Worm (Caenorhabditis elegans) whole organism, L4 larva: ENCODE results near the gene ocr-2.

ENCODE experiments used
- D1046.2 ChIP-seq: fragments of 200-800 bp; sonication (Bioruptor generic); IDR thresholded peaks from 2 replicates; pipeline ENCODE4 v1.3.6; 2022; ENCODE audit warnings: missing genetic modification characterization, missing compliant biosample characterization
- F10B5.3 ChIP-seq: sonication (generic microtip); optimal IDR thresholded peaks from 2 replicates; lab custom pipeline; 2016; ENCODE audit warnings: mild to moderate bottlenecking, missing genetic modification characterization, missing compliant biosample characterization
- F26F4.8 ChIP-seq: fragments of 200-800 bp; sonication (Bioruptor generic); conservative IDR thresholded peaks from 2 replicates; pipeline ENCODE4 v1.3.6; 2022; ENCODE audit warnings: missing genetic modification characterization, missing compliant biosample characterization
- F37D6.2 ChIP-seq: sonication (generic microtip); optimal IDR thresholded peaks from 2 replicates; lab custom pipeline; 2016; ENCODE audit warnings: mild to moderate bottlenecking, missing genetic modification characterization, missing compliant biosample characterization
- R02D3.7 ChIP-seq: fragments of 150-350 bp; sonication (generic microtip); optimal IDR thresholded peaks from 3 replicates; lab custom pipeline; 2014; ENCODE audit warnings: missing biosample characterization, missing genetic modification characterization
- T20F7.1 ChIP-seq: fragments of 200-800 bp; sonication (Bioruptor generic); optimal IDR thresholded peaks from 2 replicates; lab custom pipeline; 2018; ENCODE audit warnings: mild to moderate bottlenecking, missing genetic modification characterization, missing compliant biosample characterization
- Y48G9A.11 ChIP-seq: fragments of 200-800 bp; sonication (Bioruptor generic); IDR thresholded peaks from 2 replicates; pipeline ENCODE4 v1.3.6; 2022; ENCODE audit warnings: missing genetic modification reagents, missing genetic modification characterization, missing compliant biosample characterization
- ZK337.2 ChIP-seq: fragments of 200-800 bp; sonication (Bioruptor generic); IDR thresholded peaks from 2 replicates; pipeline ENCODE4 v1.3.6; 2022; ENCODE audit warnings: missing genetic modification reagents, missing genetic modification characterization, missing compliant biosample characterization
- aha-1 ChIP-seq: fragments of 150-350 bp; peaks from one replicate; lab custom pipeline; 2014; ENCODE audit warnings: missing biosample characterization, missing genetic modification characterization
- arid-1 ChIP-seq: fragments of 200-800 bp; sonication (Bioruptor generic); conservative IDR thresholded peaks from 2 replicates; pipeline ENCODE4 v1.3.6; 2022; ENCODE audit warnings: missing genetic modification reagents, missing genetic modification characterization, missing compliant biosample characterization
- ceh-20 ChIP-seq: fragments of 200-800 bp; sonication (Bioruptor generic); IDR thresholded peaks from 2 replicates; pipeline ENCODE4 v1.3.6; 2022; ENCODE audit warnings: missing genetic modification reagents, missing genetic modification characterization, missing compliant biosample characterization
- ceh-44 ChIP-seq: fragments of 200-800 bp; sonication (Bioruptor generic); IDR thresholded peaks from 2 replicates; pipeline ENCODE4 v1.3.6; 2022; ENCODE audit warnings: missing genetic modification reagents, missing genetic modification characterization, missing compliant biosample characterization
- ceh-62 ChIP-seq: sonication (generic microtip); optimal IDR thresholded peaks from 2 replicates; lab custom pipeline; 2017; ENCODE audit warnings: missing biosample characterization, missing genetic modification characterization
- cey-2 ChIP-seq: sonication (generic microtip); optimal IDR thresholded peaks from 3 replicates; lab custom pipeline; 2017; ENCODE audit warnings: missing genetic modification characterization, mild to moderate bottlenecking, missing compliant biosample characterization, antibody characterized with exemption, borderline replicate concordance; ENCODE audit not compliant: insufficient read depth
- daf-8 ChIP-seq: fragments of 200-800 bp; sonication (Bioruptor generic); IDR thresholded peaks from 2 replicates; pipeline ENCODE4 v1.3.6; 2022; ENCODE audit warnings: missing genetic modification characterization, missing compliant biosample characterization
- dmd-6 ChIP-seq: fragments of 200-800 bp; sonication (Bioruptor generic); IDR thresholded peaks from 2 replicates; pipeline ENCODE4 v1.3.6; 2022; ENCODE audit warnings: missing genetic modification reagents, missing genetic modification characterization, missing compliant biosample characterization
- dpl-1 ChIP-seq: fragments of 150-350 bp; optimal IDR thresholded peaks from 2 replicates; lab custom pipeline; 2014; ENCODE audit warnings: missing biosample characterization, missing genetic modification reagents, missing genetic modification characterization
- dve-1 ChIP-seq: sonication (generic microtip); optimal IDR thresholded peaks from 2 replicates; lab custom pipeline; 2017; ENCODE audit warnings: antibody characterized with exemption, mild to moderate bottlenecking, missing genetic modification characterization, missing compliant biosample characterization; ENCODE audit not compliant: insufficient read depth
- egl-27 ChIP-seq: sonication (generic microtip); optimal IDR thresholded peaks from 3 replicates; lab custom pipeline; 2017; ENCODE audit warnings: missing biosample characterization, missing genetic modification reagents, missing genetic modification characterization
- gei-8 ChIP-seq: fragments of 200-800 bp; sonication (Bioruptor generic); optimal IDR thresholded peaks from 2 replicates; lab custom pipeline; 2018; ENCODE audit warnings: mild to moderate bottlenecking, missing genetic modification characterization, missing compliant biosample characterization
- hif-1 ChIP-seq, 2 experiments: sonication (generic microtip); optimal IDR thresholded peaks; 2 replicates each; lab custom pipeline; 2016 to 2017; ENCODE audit warnings: missing compliant biosample characterization in 2 of 2, missing genetic modification characterization in 2 of 2, missing genetic modification reagents in 2 of 2, missing genotype in 2 of 2, mild to moderate bottlenecking in 1 of 2
- hlh-11 ChIP-seq: fragments of 200-800 bp; sonication (Bioruptor generic); optimal IDR thresholded peaks from 2 replicates; lab custom pipeline; 2018; ENCODE audit warnings: mild to moderate bottlenecking, missing genetic modification characterization, missing compliant biosample characterization
- hlh-30 ChIP-seq: sonication (generic microtip); optimal IDR thresholded peaks from 2 replicates; lab custom pipeline; 2017; ENCODE audit warnings: antibody characterized with exemption, mild to moderate bottlenecking, missing genetic modification characterization, missing compliant biosample characterization; ENCODE audit not compliant: insufficient read depth
- lin-1 ChIP-seq: fragments of 200-800 bp; sonication (Bioruptor generic); IDR thresholded peaks from 2 replicates; pipeline ENCODE4 v1.3.6; 2022; ENCODE audit warnings: missing genetic modification reagents, missing genetic modification characterization, missing compliant biosample characterization
- lin-38 ChIP-seq: fragments of 200-800 bp; sonication (Bioruptor generic); IDR thresholded peaks from 2 replicates; pipeline ENCODE4 v1.3.6; 2022; ENCODE audit warnings: missing genetic modification reagents, missing genetic modification characterization, missing compliant biosample characterization
- lin-39 ChIP-seq: fragments of 150-350 bp; optimal IDR thresholded peaks from 2 replicates; lab custom pipeline; 2014; ENCODE audit warnings: missing biosample characterization, missing genetic modification reagents, missing genetic modification characterization
- lir-3 ChIP-seq: sonication (generic microtip); optimal IDR thresholded peaks from 2 replicates; lab custom pipeline; 2016; ENCODE audit warnings: mild to moderate bottlenecking, missing genetic modification characterization, missing compliant biosample characterization
- madf-9 ChIP-seq: fragments of 200-800 bp; sonication (Bioruptor generic); conservative IDR thresholded peaks from 2 replicates; pipeline ENCODE4 v1.3.6; 2022; ENCODE audit warnings: missing genetic modification reagents, missing genetic modification characterization, missing compliant biosample characterization
- mdt-29 ChIP-seq: fragments of 200-800 bp; sonication (Bioruptor generic); IDR thresholded peaks from 2 replicates; pipeline ENCODE4 v1.3.6; 2022; ENCODE audit warnings: missing genetic modification reagents, missing genetic modification characterization, missing compliant biosample characterization
- mxl-2 ChIP-seq: fragments of 200-800 bp; sonication (Bioruptor generic); conservative IDR thresholded peaks from 2 replicates; pipeline ENCODE4 v1.3.6; 2022; ENCODE audit warnings: missing genetic modification reagents, missing genetic modification characterization, missing compliant biosample characterization
- nhr-111 ChIP-seq: fragments of 200-800 bp; sonication (Bioruptor generic); optimal IDR thresholded peaks from 2 replicates; lab custom pipeline; 2018; ENCODE audit warnings: mild to moderate bottlenecking, missing genetic modification characterization, missing compliant biosample characterization
- nhr-28 ChIP-seq: fragments of 150-350 bp; optimal IDR thresholded peaks from 2 replicates; lab custom pipeline; 2014; ENCODE audit warnings: missing biosample characterization, missing genetic modification characterization
- nhr-48 ChIP-seq: sonication (generic microtip); optimal IDR thresholded peaks from 2 replicates; lab custom pipeline; 2016; ENCODE audit warnings: mild to moderate bottlenecking, missing genetic modification characterization, missing compliant biosample characterization
- nhr-6 ChIP-seq: fragments of 150-350 bp; optimal IDR thresholded peaks from 2 replicates; lab custom pipeline; 2014; ENCODE audit warnings: missing biosample characterization, missing genetic modification characterization
- nhr-76 ChIP-seq: fragments of 150-350 bp; optimal IDR thresholded peaks from 2 replicates; lab custom pipeline; 2014; ENCODE audit warnings: missing biosample characterization, missing genetic modification characterization
- php-3 ChIP-seq: fragments of 200-800 bp; sonication (Bioruptor generic); IDR thresholded peaks from 2 replicates; pipeline ENCODE4 v1.3.6; 2022; ENCODE audit warnings: missing genetic modification reagents, missing genetic modification characterization, missing compliant biosample characterization
- pqm-1 ChIP-seq: sonication (generic microtip); optimal IDR thresholded peaks from 2 replicates; lab custom pipeline; 2017; ENCODE audit warnings: missing biosample characterization, missing genetic modification characterization
- saeg-2 ChIP-seq: fragments of 200-800 bp; sonication (Bioruptor generic); IDR thresholded peaks from 2 replicates; pipeline ENCODE4 v1.3.6; 2022; ENCODE audit warnings: missing genetic modification reagents, missing genetic modification characterization, missing compliant biosample characterization
- snpc-1.2 ChIP-seq: fragments of 200-800 bp; sonication (Bioruptor generic); IDR thresholded peaks from 2 replicates; pipeline ENCODE4 v1.3.6; 2022; ENCODE audit warnings: missing genetic modification reagents, missing genetic modification characterization, missing compliant biosample characterization
- spr-1 ChIP-seq: sonication (generic microtip); optimal IDR thresholded peaks from 2 replicates; lab custom pipeline; 2016; ENCODE audit warnings: mild to moderate bottlenecking, missing genetic modification characterization, missing compliant biosample characterization
- spr-3 ChIP-seq: fragments of 200-800 bp; sonication (Bioruptor generic); optimal IDR thresholded peaks from 2 replicates; lab custom pipeline; 2018; ENCODE audit warnings: mild to moderate bottlenecking, missing genetic modification characterization, missing compliant biosample characterization
- tag-97 ChIP-seq: fragments of 200-800 bp; sonication (Bioruptor generic); IDR thresholded peaks from 2 replicates; pipeline ENCODE4 v1.3.6; 2022; ENCODE audit warnings: missing genetic modification characterization, missing compliant biosample characterization
- unc-39 ChIP-seq: sonication (generic microtip); optimal IDR thresholded peaks from 2 replicates; lab custom pipeline; 2017; ENCODE audit warnings: missing biosample characterization, missing genetic modification characterization
- unc-62 ChIP-seq, 3 experiments: fragments of 150-350 bp in 1 of 3; sonication (generic microtip); optimal IDR thresholded peaks in 2 of 3; peaks in 1 of 3; 1 replicate in 1 of 3; 2 replicates in 2 of 3; lab custom pipeline; 2014 to 2017; ENCODE audit warnings: missing biosample characterization in 3 of 3, missing genetic modification characterization in 3 of 3, missing genetic modification reagents in 3 of 3, missing genotype in 1 of 3
- zag-1 ChIP-seq: fragments of 150-350 bp; optimal IDR thresholded peaks from 2 replicates; lab custom pipeline; 2014; ENCODE audit warnings: missing biosample characterization, missing genetic modification characterization
- zfp-2 ChIP-seq: sonication (generic microtip); optimal IDR thresholded peaks from 2 replicates; lab custom pipeline; 2016; ENCODE audit warnings: mild to moderate bottlenecking, missing genetic modification characterization, missing compliant biosample characterization
- zip-11 ChIP-seq: fragments of 200-800 bp; sonication (Bioruptor generic); IDR thresholded peaks from 2 replicates; pipeline ENCODE4 v1.3.6; 2022; ENCODE audit warnings: missing genetic modification characterization, missing compliant biosample characterization
- ztf-11 ChIP-seq: fragments of 150-350 bp; optimal IDR thresholded peaks from 2 replicates; lab custom pipeline; 2014; ENCODE audit warnings: missing biosample characterization, missing genetic modification characterization

Gene ocr-2

DNA sequence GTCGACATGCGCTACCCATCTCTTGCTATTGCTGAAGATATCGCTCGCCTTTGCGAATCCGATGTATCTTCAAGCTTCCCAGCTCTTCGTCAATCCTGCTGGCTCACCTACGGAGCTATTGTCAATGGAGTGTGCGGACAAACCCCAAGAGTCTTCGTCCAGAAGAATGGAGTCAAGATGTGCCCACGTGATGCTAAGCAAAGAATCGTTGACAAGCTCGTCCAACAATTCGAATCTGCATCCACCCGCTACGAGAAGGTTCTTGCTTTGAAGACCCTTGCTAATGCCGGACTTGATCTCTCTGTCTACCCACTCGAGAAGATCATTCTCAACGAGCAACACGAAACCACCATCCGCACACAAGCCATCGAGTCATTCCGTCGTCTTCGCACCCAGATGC, 42.8 kb upstream of the ocr-2 start:
- TF ChIP-seq ceh-44 (GFP tag; lab: Robert Waterston, UW) (no peak), lin-38 (peak; percentile 3; the same call in 1 of the 2 replicates), zfp-2 (tag; lab: Kevin White, UChicago) (no peak), mdt-29 (GFP tag; lab: Robert Waterston, UW) (0 out of 2 replicates have a peak, but pooled peaks have one; percentile 19), spr-3 (GFP tag; lab: Kevin White, UChicago) (no peak), unc-39 (no peak), daf-8 (GFP tag; lab: Robert Waterston, UW) (no peak), lin-1 (no peak), aha-1 (tag; lab: Kevin White, UChicago) (peak; percentile 45)

DNA sequence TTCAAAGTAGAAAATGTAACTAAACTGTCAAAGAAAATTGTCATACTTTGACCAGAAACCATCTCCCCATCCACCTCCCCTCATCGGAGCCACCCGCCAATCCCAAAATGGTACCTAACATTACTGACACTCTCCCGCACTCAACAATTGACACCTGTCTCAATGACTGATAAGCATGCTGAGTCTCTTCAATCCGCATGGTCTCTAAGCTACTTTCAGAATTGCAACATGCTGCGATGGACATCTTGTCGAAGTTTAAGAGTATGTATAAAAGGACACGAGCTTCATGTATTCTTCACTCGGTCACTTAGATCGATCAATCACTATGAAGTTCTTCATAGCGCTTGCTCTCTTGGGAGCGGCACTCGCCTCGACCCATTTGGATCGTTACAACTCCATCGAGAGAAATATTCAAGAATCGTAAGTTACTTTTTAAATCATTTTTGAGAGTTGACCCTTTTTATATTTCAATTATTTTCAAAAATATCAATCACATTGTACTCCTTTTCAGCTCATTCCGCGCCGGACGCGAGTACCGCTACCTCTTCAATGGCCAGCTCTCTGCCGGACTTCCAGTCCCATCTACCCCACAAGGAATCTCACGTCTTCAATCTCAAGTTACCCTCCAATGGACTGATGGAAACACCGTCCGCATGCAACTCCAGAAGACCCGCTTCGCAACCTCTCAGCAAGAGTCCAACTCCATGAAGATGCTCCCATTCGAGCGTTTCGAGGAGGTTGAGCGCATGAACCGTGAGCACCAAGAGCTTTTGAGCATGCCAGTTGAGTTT, 41.2 kb upstream of the ocr-2 start, which contains the start of gene vit-6:
vit-6 (plus strand) TSS at position 310 of the 791 bp plus-strand sequence.
- TF ChIP-seq madf-9 (GFP tag; lab: Robert Waterston, UW) (no peak), ceh-20 (GFP tag; lab: Robert Waterston, UW) (no peak), hlh-11 (tag; lab: Kevin White, UChicago) (peak; percentile 44), R02D3.7 (tag; lab: Kevin White, UChicago) (no peak), lin-39 (tag; lab: Kevin White, UChicago) (no peak), cey-2 (tag; lab: Kevin White, UChicago) (no peak), tag-97 (GFP tag; lab: Robert Waterston, UW) (no peak), lir-3 (tag; lab: Kevin White, UChicago) (no peak), mdt-29 (GFP tag; lab: Robert Waterston, UW) (peak; percentile 34; the same call in 1 of the 2 replicates), ZK337.2 (no peak), nhr-48 (peak; percentile 69), nhr-6 (tag; lab: Kevin White, UChicago) (no peak), dpl-1 (GFP tag; lab: Kevin White, UChicago) (no peak), unc-39 (no peak), nhr-28 (tag; lab: Kevin White, UChicago) (no peak), snpc-1.2 (GFP tag; lab: Robert Waterston, UW) (no peak), zip-11 (GFP tag; lab: Robert Waterston, UW) (no peak), gei-8 (GFP tag; lab: Kevin White, UChicago) (no peak), nhr-76 (no peak), ceh-62 (tag; lab: Kevin White, UChicago) (no peak), arid-1 (GFP tag; lab: Robert Waterston, UW) (no peak), aha-1 (tag; lab: Kevin White, UChicago) (peak; percentile 21), hlh-30 (tag; lab: Kevin White, UChicago) (no peak), egl-27 (tag; lab: Kevin White, UChicago) (no peak), F10B5.3 (tag; lab: Kevin White, UChicago) (no peak), pqm-1 (tag; lab: Kevin White, UChicago) (no peak), saeg-2 (GFP tag; lab: Robert Waterston, UW) (no peak), dmd-6 (GFP tag; lab: Robert Waterston, UW) (peak; percentile 95), spr-1 (tag; lab: Kevin White, UChicago) (no peak), nhr-111 (GFP tag; lab: Kevin White, UChicago) (no peak), zag-1 (tag; lab: Kevin White, UChicago) (no peak), unc-62 (GFP tag; optimal IDR thresholded peaks at IDR 0.05 in 1 of 2; lab: Kevin White, UChicago) (no peak), unc-62 (tag; optimal IDR thresholded peaks at IDR 0.05; lab: Kevin White, UChicago) (no peak), T20F7.1 (GFP tag; lab: Kevin White, UChicago) (no peak), php-3 (no peak), dve-1 (tag; lab: Kevin White, UChicago) (peak; percentile 15), F37D6.2 (tag; lab: Kevin White, UChicago) (no peak), D1046.2 (GFP tag; lab: Robert Waterston, UW) (no peak; the same call in 1 of the 2 replicates), ztf-11 (tag; lab: Kevin White, UChicago) (no peak), Y48G9A.11 (GFP tag; lab: Robert Waterston, UW) (no peak), hif-1 (tag; optimal IDR thresholded peaks at IDR 0.05; lab: Kevin White, UChicago) (no peak), mxl-2 (0 out of 2 replicates have a peak, but pooled peaks have one; percentile 17), F26F4.8 (GFP tag; lab: Robert Waterston, UW) (no peak)
